Fruit fly (Drosophila melanogaster) whole organism, wandering third instar larva: ENCODE results near the gene emei.

Experiments used
- Abd-B ChIP-seq: fragments of >200 bp; optimal IDR thresholded peaks from 2 replicates; lab custom pipeline; 2017; ENCODE audit warnings: missing biosample characterization, missing genetic modification characterization
- CG32264 ChIP-seq: fragments of 200-800 bp; sonication (Bioruptor generic); optimal IDR thresholded peaks from 2 replicates; lab custom pipeline; 2016; ENCODE audit warnings: missing biosample characterization, missing genetic modification characterization
- CG9705 ChIP-seq: fragments of 200-800 bp; sonication (Bioruptor generic); optimal IDR thresholded peaks from 2 replicates; lab custom pipeline; 2018; ENCODE audit warnings: missing biosample characterization, mild to moderate bottlenecking, missing genetic modification characterization
- CrebA ChIP-seq: fragments of 200-800 bp; sonication (Bioruptor generic); optimal IDR thresholded peaks from 2 replicates; lab custom pipeline; 2016; ENCODE audit warnings: missing biosample characterization, mild to moderate bottlenecking, missing genetic modification characterization, borderline replicate concordance
- Dfd ChIP-seq: fragments of >200 bp; optimal IDR thresholded peaks from 2 replicates; lab custom pipeline; 2017; ENCODE audit warnings: missing biosample characterization, missing genetic modification characterization
- Dif ChIP-seq: fragments of 200-275, 200-300 bp; sonication (Bioruptor generic); optimal IDR thresholded peaks from 2 replicates; lab custom pipeline; 2018; ENCODE audit warnings: missing biosample characterization, missing genetic modification characterization; ENCODE audit not compliant: partially characterized antibody
- GATAd ChIP-seq: sonication (Bioruptor generic); optimal IDR thresholded peaks from 2 replicates; lab custom pipeline; 2016; ENCODE audit warnings: missing biosample characterization, missing genetic modification characterization
- HLH106 ChIP-seq: fragments of 200-800 bp; optimal IDR thresholded peaks from 3 replicates; lab custom pipeline; 2019; ENCODE audit warnings: missing biosample characterization, mild to moderate bottlenecking, missing genetic modification characterization, moderate library complexity
- Hnf4 ChIP-seq: fragments of 200-800 bp; sonication (Bioruptor generic); optimal IDR thresholded peaks from 2 replicates; lab custom pipeline; 2016; ENCODE audit warnings: missing biosample characterization, mild to moderate bottlenecking, missing genetic modification characterization
- Hr78 ChIP-seq: fragments of >200 bp; optimal IDR thresholded peaks from 2 replicates; lab custom pipeline; 2017; ENCODE audit warnings: missing biosample characterization, missing genetic modification characterization
- Hr83 ChIP-seq: fragments of 200-300 bp; sonication (Bioruptor generic); optimal IDR thresholded peaks from 2 replicates; lab custom pipeline; 2016; ENCODE audit warnings: missing biosample characterization, mild to moderate bottlenecking, missing genetic modification characterization, moderate library complexity; ENCODE audit not compliant: poor library complexity, severe bottlenecking
- Jra ChIP-seq: sonication (Bioruptor generic); optimal IDR thresholded peaks from 2 replicates; lab custom pipeline; 2016; ENCODE audit warnings: missing biosample characterization, missing genetic modification characterization
- Mio ChIP-seq: sonication (Bioruptor generic); optimal IDR thresholded peaks from 2 replicates; lab custom pipeline; 2016; ENCODE audit warnings: missing biosample characterization, missing genetic modification characterization
- Myc ChIP-seq: fragments of >200 bp; optimal IDR thresholded peaks from 2 replicates; lab custom pipeline; 2017
- N ChIP-seq: fragments of >200 bp; optimal IDR thresholded peaks from 2 replicates; lab custom pipeline; 2018; ENCODE audit warnings: missing biosample characterization, missing external identifiers, missing genetic modification characterization
- OdsH ChIP-seq: fragments of 200-800 bp; sonication (Bioruptor generic); optimal IDR thresholded peaks from 2 replicates; lab custom pipeline; 2016; ENCODE audit warnings: missing biosample characterization, mild to moderate bottlenecking, missing genetic modification characterization
- Rel ChIP-seq, 2 experiments: fragments of 200-800 bp; sonication (Bioruptor generic) in 1 of 2; optimal IDR thresholded peaks; 2 replicates in 1 of 2; 3 replicates in 1 of 2; lab custom pipeline; 2016 to 2019; ENCODE audit warnings: mild to moderate bottlenecking in 2 of 2, missing biosample characterization in 2 of 2, missing genetic modification characterization in 2 of 2, moderate library complexity in 1 of 2
- Sp1 ChIP-seq: fragments of 200-800 bp; sonication (Bioruptor generic); optimal IDR thresholded peaks from 3 replicates; lab custom pipeline; 2019; ENCODE audit warnings: missing biosample characterization, mild to moderate bottlenecking, missing genetic modification characterization, moderate library complexity
- Vsx2 ChIP-seq: fragments of 200-300, 225-300 bp; sonication (Bioruptor generic); optimal IDR thresholded peaks from 2 replicates; lab custom pipeline; 2018; ENCODE audit warnings: missing biosample characterization, missing genetic modification characterization; ENCODE audit not compliant: partially characterized antibody
- br ChIP-seq: fragments of 200-800 bp; sonication (Bioruptor generic); optimal IDR thresholded peaks from 2 replicates; lab custom pipeline; 2016; ENCODE audit warnings: missing biosample characterization, missing genetic modification characterization
- brk ChIP-seq: fragments of 200-800 bp; sonication (Bioruptor generic); optimal IDR thresholded peaks from 2 replicates; lab custom pipeline; 2016; ENCODE audit warnings: missing biosample characterization, mild to moderate bottlenecking, missing genetic modification characterization
- dl ChIP-seq, 2 experiments: fragments of 175-275, 200-275 bp in 1 of 2; fragments of 200-275 bp in 1 of 2; sonication (Bioruptor generic); optimal IDR thresholded peaks; lab custom pipeline; 2018; ENCODE audit warnings: mild to moderate bottlenecking in 2 of 2, missing biosample characterization in 2 of 2, missing genetic modification characterization in 2 of 2, moderate library complexity in 2 of 2; ENCODE audit not compliant: partially characterized antibody in 2 of 2, insufficient read depth in 1 of 2
- dmrt93B ChIP-seq: fragments of 200-800 bp; sonication (Bioruptor generic); optimal IDR thresholded peaks from 2 replicates; lab custom pipeline; 2018; ENCODE audit warnings: missing biosample characterization, mild to moderate bottlenecking, missing genetic modification characterization
- dsf ChIP-seq: sonication (Bioruptor generic); optimal IDR thresholded peaks from 2 replicates; lab custom pipeline; 2016; ENCODE audit warnings: missing biosample characterization, missing genetic modification characterization, borderline replicate concordance
- ey ChIP-seq: fragments of 200-800 bp; sonication (Bioruptor generic); optimal IDR thresholded peaks from 2 replicates; lab custom pipeline; 2016; ENCODE audit warnings: missing biosample characterization, missing genetic modification characterization
- foxo ChIP-seq, 2 experiments: fragments of 200-800 bp; sonication (Bioruptor generic); optimal IDR thresholded peaks; 2 replicates in 1 of 2; 3 replicates in 1 of 2; lab custom pipeline; 2016 to 2017; ENCODE audit warnings: missing biosample characterization in 2 of 2, missing genetic modification characterization in 2 of 2
- fru ChIP-seq: fragments of 200-800 bp; sonication (Bioruptor generic); optimal IDR thresholded peaks from 3 replicates; lab custom pipeline; 2016; ENCODE audit warnings: missing biosample characterization, mild to moderate bottlenecking, missing genetic modification characterization
- h ChIP-seq: fragments of 200-800 bp; sonication (Bioruptor generic); optimal IDR thresholded peaks from 3 replicates; lab custom pipeline; 2016; ENCODE audit warnings: missing biosample characterization, mild to moderate bottlenecking, missing genetic modification characterization
- jim ChIP-seq: fragments of 175-275, 200-325 bp; sonication (Bioruptor generic); optimal IDR thresholded peaks from 2 replicates; lab custom pipeline; 2016; ENCODE audit warnings: missing biosample characterization, mild to moderate bottlenecking, missing genetic modification characterization
- lola ChIP-seq: fragments of >200 bp; optimal IDR thresholded peaks from 2 replicates; lab custom pipeline; 2017; ENCODE audit warnings: missing biosample characterization, missing genetic modification characterization
- pan ChIP-seq: fragments of >200 bp; optimal IDR thresholded peaks from 2 replicates; lab custom pipeline; 2017
- psq ChIP-seq: fragments of 200-800 bp; sonication (Bioruptor generic); optimal IDR thresholded peaks from 3 replicates; lab custom pipeline; 2017; ENCODE audit warnings: missing biosample characterization, mild to moderate bottlenecking, missing genetic modification characterization, moderate library complexity
- rgr ChIP-seq: fragments of 200-800 bp; sonication (Bioruptor generic); optimal IDR thresholded peaks from 3 replicates; lab custom pipeline; 2016; ENCODE audit warnings: missing biosample characterization, mild to moderate bottlenecking, missing genetic modification characterization
- sage ChIP-seq: fragments of 200-800 bp; sonication (Bioruptor generic); optimal IDR thresholded peaks from 2 replicates; lab custom pipeline; 2016; ENCODE audit warnings: missing biosample characterization, mild to moderate bottlenecking, missing genetic modification characterization
- sv ChIP-seq: fragments of 200-800 bp; sonication (Bioruptor generic); optimal IDR thresholded peaks from 3 replicates; lab custom pipeline; 2016; ENCODE audit warnings: missing biosample characterization, missing genetic modification characterization
- tai ChIP-seq: sonication (Bioruptor generic); optimal IDR thresholded peaks from 2 replicates; lab custom pipeline; 2016; ENCODE audit warnings: missing biosample characterization, missing genetic modification characterization
- usp ChIP-seq: fragments of >200 bp; optimal IDR thresholded peaks from 2 replicates; lab custom pipeline; 2017; ENCODE audit warnings: missing biosample characterization, missing genetic modification characterization
- woc ChIP-seq: sonication (Bioruptor generic); optimal IDR thresholded peaks from 2 replicates; lab custom pipeline; 2016; ENCODE audit warnings: missing biosample characterization, mild to moderate bottlenecking, missing genetic modification characterization

The emei gene

dm6 chr3L:11089805-11090440 is 19.6 kb upstream of the emei start (continued):
- peak; percentile 6 for TF ChIP-seq dmrt93B (GFP tag; lab: Kevin White, UChicago)
- no peak for TF ChIP-seq Mio (GFP tag; lab: Kevin White, UChicago)
- TF ChIP-seq br (GFP tag; lab: Kevin White, UChicago) = peak; percentile 70
- peak; percentile 47 for TF ChIP-seq Hnf4 (GFP tag; lab: Kevin White, UChicago)
- no peak for TF ChIP-seq Myc (lab: Kevin White, UChicago)
- peak; percentile 25 for TF ChIP-seq GATAd
- no peak for TF ChIP-seq Hr78

dm6 chr3L:11091943-11092609 is 17.4 kb upstream of the emei start:
- TF ChIP-seq woc (GFP tag; lab: Kevin White, UChicago) (peak; percentile 64), CG32264 (GFP tag; lab: Kevin White, UChicago) (peak; percentile 58), Sp1 (peak; percentile 43), N (GFP tag; lab: Kevin White, UChicago) (no peak), Mio (GFP tag; lab: Kevin White, UChicago) (no peak), sage (no peak), pan (lab: Kevin White, UChicago) (no peak), dsf (GFP tag; lab: Kevin White, UChicago) (no peak), jim (GFP tag; lab: Kevin White, UChicago) (peak; percentile 66), brk (GFP tag; lab: Kevin White, UChicago) (peak; percentile 68), Hr83 (GFP tag; lab: Kevin White, UChicago) (peak; percentile 83), ey (GFP tag; lab: Kevin White, UChicago) (peak; percentile 61), Dfd (GFP tag; lab: Kevin White, UChicago) (no peak), OdsH (GFP tag; lab: Kevin White, UChicago) (peak; percentile 74), Vsx2 (GFP tag; lab: Kevin White, UChicago) (no peak), Myc (lab: Kevin White, UChicago) (no peak), lola (GFP tag; lab: Kevin White, UChicago) (no peak), HLH106 (tag; lab: Kevin White, UChicago) (peak; percentile 44), Dif (GFP tag; lab: Kevin White, UChicago) (peak; percentile 39), h (GFP tag; lab: Kevin White, UChicago) (peak; percentile 89), CG9705 (GFP tag; lab: Kevin White, UChicago) (peak; percentile 31), Hr78 (no peak), usp (GFP tag; lab: Kevin White, UChicago) (no peak), fru (GFP tag; lab: Kevin White, UChicago) (peak; percentile 73), rgr (GFP tag; lab: Kevin White, UChicago) (peak; percentile 90), Rel (GFP tag; optimal IDR thresholded peaks at IDR 0.05; lab: Kevin White, UChicago) (no peak), Rel (tag; optimal IDR thresholded peaks at IDR 0.05; lab: Kevin White, UChicago) (peak; percentile 57), Hnf4 (GFP tag; lab: Kevin White, UChicago) (peak; percentile 86), dmrt93B (GFP tag; lab: Kevin White, UChicago) (peak; percentile 3), GATAd (no peak), tai (peak; percentile 85), CrebA (no peak), br (GFP tag; lab: Kevin White, UChicago) (peak; percentile 78), psq (GFP tag; lab: Kevin White, UChicago) (peak; percentile 95), Jra (peak; percentile 78), sv (GFP tag; lab: Kevin White, UChicago) (peak; percentile 14), Abd-B (GFP tag; lab: Kevin White, UChicago) (no peak), foxo (GFP tag; optimal IDR thresholded peaks at IDR 0.05; lab: Kevin White, UChicago) (peak in 1 of 2 experiments; percentile 88), dl (GFP tag; optimal IDR thresholded peaks at IDR 0.05; lab: Kevin White, UChicago; ENCODE audit: insufficient read depth in 1 of 2, partially characterized antibody in 2 of 2) (no peak)
